Worm (Caenorhabditis elegans): ENCODE data around the gene C16C4.1.

- TF ChIP-seq ama-1 (optimal IDR thresholded peaks at IDR 0.05) (no peak), B0310.2 (tag; optimal IDR thresholded peaks at IDR 0.05) (no peak), F13C5.2 (tag; optimal IDR thresholded peaks at IDR 0.05) (no peak)
These were observed 41.5 kb upstream of the C16C4.1 start, which contains the start of gene C52E2.2 for ce11 chrII:1852503-1852902.
